Worm (Caenorhabditis elegans) whole organism, L3 larva: Measurements from ENCODE around the gene bub-3.

ENCODE experiments used
- R02D3.7 ChIP-seq: fragments of 150-350 bp; optimal IDR thresholded peaks from 2 replicates; lab custom pipeline; 2014; ENCODE audit warnings: missing biosample characterization, missing genetic modification characterization
- ZK546.5 ChIP-seq: sonication (generic microtip); optimal IDR thresholded peaks from 2 replicates; lab custom pipeline; 2017; ENCODE audit warnings: missing biosample characterization, missing genetic modification characterization
- aly-2 ChIP-seq: fragments of 150-350 bp; optimal IDR thresholded peaks from 2 replicates; lab custom pipeline; 2014; ENCODE audit warnings: missing biosample characterization, missing genetic modification characterization
- ama-1 ChIP-seq: fragments of 150-350 bp; optimal IDR thresholded peaks from 2 replicates; lab custom pipeline; 2018
- ceh-16 ChIP-seq: sonication (generic microtip); optimal IDR thresholded peaks from 2 replicates; lab custom pipeline; 2017; ENCODE audit warnings: missing biosample characterization, missing genetic modification characterization
- ceh-28 ChIP-seq: fragments of 150-350 bp; optimal IDR thresholded peaks from 2 replicates; lab custom pipeline; 2014; ENCODE audit warnings: missing biosample characterization, missing genetic modification reagents, missing genetic modification characterization
- daf-12 ChIP-seq: fragments of 150-350 bp; optimal IDR thresholded peaks from 2 replicates; lab custom pipeline; 2014; ENCODE audit warnings: missing biosample characterization, missing genetic modification reagents, missing genetic modification characterization
- egl-27 ChIP-seq: sonication (generic microtip); optimal IDR thresholded peaks from 4 replicates; lab custom pipeline; 2017; ENCODE audit warnings: missing biosample characterization, missing genetic modification reagents, missing genetic modification characterization
- elt-1 ChIP-seq: fragments of 150-350 bp; optimal IDR thresholded peaks from 2 replicates; lab custom pipeline; 2014; ENCODE audit warnings: missing biosample characterization, missing genetic modification characterization
- elt-2 ChIP-seq: sonication (generic microtip); optimal IDR thresholded peaks from 2 replicates; lab custom pipeline; 2016; ENCODE audit warnings: missing genetic modification reagents, mild to moderate bottlenecking, missing genetic modification characterization, missing compliant biosample characterization
- elt-3 ChIP-seq, 3 experiments: fragments of 150-350 bp in 1 of 3; sonication (generic microtip) in 2 of 3; optimal IDR thresholded peaks; 2 replicates in 2 of 3; 4 replicates in 1 of 3; lab custom pipeline; 2014 to 2017; ENCODE audit warnings: missing biosample characterization in 3 of 3, missing genetic modification characterization in 3 of 3
- eor-1 ChIP-seq, 2 experiments: fragments of 150-350 bp; optimal IDR thresholded peaks; 2 replicates each; lab custom pipeline; 2014 to 2018; ENCODE audit warnings: missing biosample characterization in 2 of 2, missing genetic modification characterization in 2 of 2
- fkh-10 ChIP-seq: sonication (generic microtip); optimal IDR thresholded peaks from 2 replicates; lab custom pipeline; 2017; ENCODE audit warnings: missing biosample characterization, missing genetic modification reagents, missing genetic modification characterization
- fos-1 ChIP-seq: fragments of 150-350 bp; optimal IDR thresholded peaks from 2 replicates; lab custom pipeline; 2014; ENCODE audit warnings: missing biosample characterization, missing genetic modification characterization
- jun-1 ChIP-seq: fragments of 150-350 bp; optimal IDR thresholded peaks from 2 replicates; lab custom pipeline; 2014; ENCODE audit warnings: missing biosample characterization, missing genetic modification reagents, missing genetic modification characterization
- lin-15B ChIP-seq: fragments of 150-350 bp; optimal IDR thresholded peaks from 2 replicates; lab custom pipeline; 2014; ENCODE audit warnings: missing biosample characterization, missing genetic modification characterization
- lin-39 ChIP-seq: fragments of 150-350 bp; optimal IDR thresholded peaks from 2 replicates; lab custom pipeline; 2018; ENCODE audit warnings: missing biosample characterization, missing genetic modification reagents, missing genetic modification characterization
- mdl-1 ChIP-seq: fragments of 150-350 bp; optimal IDR thresholded peaks from 2 replicates; lab custom pipeline; 2014; ENCODE audit warnings: missing biosample characterization, missing genetic modification characterization
- mml-1 ChIP-seq: fragments of 150-350 bp; sonication (generic microtip); optimal IDR thresholded peaks from 3 replicates; lab custom pipeline; 2014; ENCODE audit warnings: missing biosample characterization, missing genetic modification characterization
- nfya-1 ChIP-seq: sonication (generic microtip); optimal IDR thresholded peaks from 2 replicates; lab custom pipeline; 2017; ENCODE audit warnings: missing genetic modification characterization, mild to moderate bottlenecking, missing compliant biosample characterization, antibody characterized with exemption, moderate library complexity; ENCODE audit not compliant: insufficient read depth
- nhr-11 ChIP-seq: fragments of 150-350 bp; optimal IDR thresholded peaks from 2 replicates; lab custom pipeline; 2014; ENCODE audit warnings: missing biosample characterization, missing genetic modification characterization
- nhr-12 ChIP-seq: fragments of 150-350 bp; optimal IDR thresholded peaks from 2 replicates; lab custom pipeline; 2014; ENCODE audit warnings: missing biosample characterization, missing genetic modification characterization
- nhr-23 ChIP-seq: fragments of 150-350 bp; optimal IDR thresholded peaks from 2 replicates; lab custom pipeline; 2014; ENCODE audit warnings: missing biosample characterization, missing genetic modification reagents, missing genetic modification characterization
- nhr-237 ChIP-seq: fragments of 150-350 bp; optimal IDR thresholded peaks from 2 replicates; lab custom pipeline; 2014; ENCODE audit warnings: missing biosample characterization, missing genetic modification characterization
- nhr-25 ChIP-seq: sonication (generic microtip); optimal IDR thresholded peaks from 2 replicates; lab custom pipeline; 2017; ENCODE audit warnings: missing biosample characterization, missing genetic modification characterization
- nhr-28 ChIP-seq: fragments of 150-350 bp; optimal IDR thresholded peaks from 2 replicates; lab custom pipeline; 2014; ENCODE audit warnings: missing biosample characterization, missing genetic modification characterization
- nhr-43 ChIP-seq: sonication (generic microtip); optimal IDR thresholded peaks from 2 replicates; lab custom pipeline; 2016; ENCODE audit warnings: mild to moderate bottlenecking, missing genetic modification characterization, missing compliant biosample characterization; ENCODE audit not compliant: poor library complexity, severe bottlenecking
- nhr-67 ChIP-seq: fragments of 150-350 bp; optimal IDR thresholded peaks from 2 replicates; lab custom pipeline; 2014; ENCODE audit warnings: missing biosample characterization, missing genetic modification characterization
- nhr-77 ChIP-seq: fragments of 150-350 bp; optimal IDR thresholded peaks from 2 replicates; lab custom pipeline; 2014; ENCODE audit warnings: missing biosample characterization, missing genetic modification characterization
- pha-4 ChIP-seq: fragments of 150-350 bp; optimal IDR thresholded peaks from 2 replicates; lab custom pipeline; 2014; ENCODE audit warnings: missing biosample characterization, missing genetic modification reagents, missing genetic modification characterization
- pqm-1 ChIP-seq: fragments of 150-350 bp; optimal IDR thresholded peaks from 2 replicates; lab custom pipeline; 2017; ENCODE audit warnings: missing biosample characterization, missing genetic modification characterization, inconsistent platforms
- sea-2 ChIP-seq: fragments of 150-350 bp; sonication (generic microtip); optimal IDR thresholded peaks from 4 replicates; lab custom pipeline; 2014; ENCODE audit warnings: missing biosample characterization, missing genetic modification reagents, missing genetic modification characterization
- skn-1 ChIP-seq: fragments of 150-350 bp; optimal IDR thresholded peaks from 2 replicates; lab custom pipeline; 2014; ENCODE audit warnings: missing biosample characterization, missing genetic modification characterization
- unc-39 ChIP-seq: sonication (generic microtip); optimal IDR thresholded peaks from 4 replicates; lab custom pipeline; 2017; ENCODE audit warnings: missing biosample characterization, missing genetic modification characterization
- ztf-11 ChIP-seq: fragments of 150-350 bp; optimal IDR thresholded peaks from 2 replicates; lab custom pipeline; 2014; ENCODE audit warnings: missing biosample characterization, missing genetic modification characterization

Gene bub-3

ce11 chrII:13678555-13679119, 47.2 kb upstream of the bub-3 start (continued):
- TF ChIP-seq egl-27 (tag; lab: Kevin White, UChicago) (no peak), ama-1 (lab: Kevin White, UChicago) (no peak), nhr-23 (tag; lab: Kevin White, UChicago) (peak; percentile 60), eor-1 (tag; optimal IDR thresholded peaks at IDR 0.05; lab: Kevin White, UChicago) (no peak), mml-1 (tag; lab: Kevin White, UChicago) (no peak), nhr-77 (no peak), nfya-1 (tag; lab: Kevin White, UChicago) (peak; percentile 31), ZK546.5 (tag; lab: Kevin White, UChicago) (no peak)

DNA sequence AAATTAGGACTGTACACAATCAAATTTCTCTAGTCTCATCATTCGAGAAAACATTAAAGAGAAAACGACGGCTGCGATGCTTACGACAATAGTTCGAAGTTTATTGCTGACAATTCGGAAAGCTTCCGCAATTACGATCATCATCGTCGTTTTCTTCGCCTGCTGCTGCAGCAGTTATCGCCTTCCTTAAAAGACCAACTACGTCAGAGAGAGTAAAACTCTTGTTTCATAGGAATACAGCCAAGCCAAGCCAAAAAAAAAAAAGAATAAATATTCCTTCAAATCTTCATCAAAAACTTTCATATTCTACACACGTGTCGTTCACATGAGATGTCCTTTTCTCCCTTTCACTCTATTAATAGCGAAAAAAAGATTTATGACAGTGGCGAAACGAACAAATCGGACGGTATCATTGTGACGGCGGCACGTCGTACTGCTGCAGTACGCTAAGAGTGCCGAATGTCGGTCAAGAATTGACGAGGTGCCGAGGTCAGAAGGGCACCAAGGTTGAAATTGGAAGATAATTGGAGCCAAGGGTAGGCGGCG, 46.0 kb upstream of the bub-3 start:
- TF ChIP-seq fos-1 (tag; lab: Kevin White, UChicago) (no peak), nhr-43 (peak; percentile 84), pqm-1 (tag; lab: Kevin White, UChicago) (no peak), nhr-11 (no peak), nhr-25 (tag; lab: Kevin White, UChicago) (peak; percentile 55), elt-3 (tag; optimal IDR thresholded peaks at IDR 0.05; lab: Kevin White, UChicago) (peak in 2 of 3 experiments; percentile 14 to 39), nhr-23 (tag; lab: Kevin White, UChicago) (peak; percentile 79), aly-2 (tag; lab: Kevin White, UChicago) (no peak), daf-12 (no peak)

DNA sequence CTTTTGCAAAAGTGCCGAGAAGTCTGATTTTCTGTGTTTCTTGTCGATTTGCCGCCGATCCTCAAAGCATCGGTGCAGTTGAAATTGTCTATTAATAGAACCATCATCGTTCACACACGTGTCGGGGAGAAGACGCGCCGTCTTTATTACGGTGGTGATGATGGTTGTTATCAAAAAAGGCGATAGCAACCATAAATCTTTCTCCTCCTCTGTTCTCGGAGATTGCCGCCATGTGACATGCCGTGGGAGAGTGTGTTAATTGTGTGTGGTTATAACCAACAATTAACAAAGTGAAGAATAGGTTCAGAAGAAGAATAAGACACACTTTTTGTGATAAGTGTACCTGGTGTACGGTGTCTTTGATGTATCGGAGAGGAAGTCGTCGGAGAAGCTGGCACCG, 44.8 kb upstream of the bub-3 start:
- TF ChIP-seq nhr-23 (tag; lab: Kevin White, UChicago) (peak; percentile 80), pqm-1 (tag; lab: Kevin White, UChicago) (no peak), ZK546.5 (tag; lab: Kevin White, UChicago) (no peak), pha-4 (tag; lab: Kevin White, UChicago) (no peak), elt-3 (tag; optimal IDR thresholded peaks at IDR 0.05; lab: Kevin White, UChicago) (no peak), ztf-11 (tag; lab: Kevin White, UChicago) (no peak), nhr-11 (no peak), nhr-237 (tag; lab: Kevin White, UChicago) (no peak), jun-1 (tag; lab: Kevin White, UChicago) (peak; percentile 3), ceh-16 (tag; lab: Kevin White, UChicago) (no peak), nhr-77 (no peak), fos-1 (tag; lab: Kevin White, UChicago) (no peak), R02D3.7 (tag; lab: Kevin White, UChicago) (no peak), unc-39 (no peak), nhr-28 (no peak), mdl-1 (tag; lab: Kevin White, UChicago) (peak; percentile 63), lin-15B (tag; lab: Kevin White, UChicago) (no peak), nhr-43 (peak; percentile 94), mml-1 (tag; lab: Kevin White, UChicago) (no peak), elt-2 (tag; lab: Kevin White, UChicago) (peak; percentile 2), skn-1 (tag; lab: Kevin White, UChicago) (no peak), fkh-10 (GFP tag; lab: Kevin White, UChicago) (no peak), daf-12 (no peak), sea-2 (GFP tag; lab: Kevin White, UChicago) (no peak), ama-1 (lab: Kevin White, UChicago) (no peak), nhr-67 (tag; lab: Kevin White, UChicago) (no peak), nhr-25 (tag; lab: Kevin White, UChicago) (peak; percentile 86), eor-1 (tag; optimal IDR thresholded peaks at IDR 0.05; lab: Kevin White, UChicago) (no peak)

DNA sequence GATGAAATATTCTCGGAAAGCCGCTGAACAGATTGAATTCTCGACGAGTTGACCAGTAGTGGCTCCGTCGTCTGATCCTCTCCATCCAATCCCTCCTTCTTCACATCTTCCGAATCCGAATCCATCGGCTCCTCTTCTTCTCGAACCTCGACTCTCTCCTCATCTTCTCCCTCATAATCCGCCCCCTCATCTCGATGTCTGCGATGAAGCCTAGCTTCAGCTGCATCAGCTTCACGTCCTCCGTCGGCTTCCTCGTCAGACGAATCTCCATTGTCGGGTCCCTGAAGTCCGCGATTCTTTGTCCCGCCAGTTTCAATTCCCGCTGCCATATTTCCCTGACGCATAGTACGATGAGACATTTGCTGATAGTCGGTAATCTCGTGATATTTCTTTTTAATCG, 40.3 kb upstream of the bub-3 start:
- TF ChIP-seq jun-1 (tag; lab: Kevin White, UChicago) (no peak), lin-39 (tag; lab: Kevin White, UChicago) (no peak), ceh-28 (tag; lab: Kevin White, UChicago) (no peak), eor-1 (tag; optimal IDR thresholded peaks at IDR 0.05; lab: Kevin White, UChicago) (no peak), nhr-28 (no peak), pqm-1 (tag; lab: Kevin White, UChicago) (no peak), elt-1 (tag; lab: Kevin White, UChicago) (no peak), mml-1 (tag; lab: Kevin White, UChicago) (no peak), daf-12 (no peak), pha-4 (tag; lab: Kevin White, UChicago) (no peak), nhr-12 (tag; lab: Kevin White, UChicago) (no peak), ama-1 (lab: Kevin White, UChicago) (no peak), aly-2 (tag; lab: Kevin White, UChicago) (no peak), R02D3.7 (tag; lab: Kevin White, UChicago) (no peak), sea-2 (GFP tag; lab: Kevin White, UChicago) (no peak), nhr-67 (tag; lab: Kevin White, UChicago) (no peak), nhr-11 (no peak), fos-1 (tag; lab: Kevin White, UChicago) (no peak), unc-39 (no peak)
